Worm (Caenorhabditis elegans): Measurements from ENCODE around the gene cpg-18.

- TF ChIP-seq Y67H2A.10 (GFP tag; conservative IDR thresholded peaks at IDR 0.05) (no peak), ceh-91 (GFP tag; IDR thresholded peaks at IDR 0.05) (no peak), ama-1 (optimal IDR thresholded peaks at IDR 0.05) (no peak), ama-1 (GFP tag; optimal IDR thresholded peaks at IDR 0.05) (no peak), Y56A3A.18 (GFP tag; IDR thresholded peaks at IDR 0.05) (no peak), tlf-1 (GFP tag; optimal IDR thresholded peaks at IDR 0.05) (no peak), unc-62 (GFP tag; optimal IDR thresholded peaks at IDR 0.05) (no peak), lsy-27 (tag; optimal IDR thresholded peaks at IDR 0.05; ENCODE audit: borderline replicate concordance, insufficient read depth) (no peak), T07F8.4 (tag; optimal IDR thresholded peaks at IDR 0.05) (no peak), ceh-100 (GFP tag; IDR thresholded peaks at IDR 0.05) (no peak)
These were observed 28.2 kb upstream of the cpg-18 start for ce11 chrIV:5706603-5707002.
